Worm (Caenorhabditis elegans) whole organism, late embryonic: ENCODE data around the gene col-148.

Experiments used
- F13H6.1 ChIP-seq: sonication (generic microtip); optimal IDR thresholded peaks from 2 replicates; lab custom pipeline; 2016; ENCODE audit warnings: missing genetic modification characterization, missing compliant biosample characterization
- dve-1 ChIP-seq: sonication (generic microtip); optimal IDR thresholded peaks from 2 replicates; lab custom pipeline; 2017; ENCODE audit warnings: antibody characterized with exemption, mild to moderate bottlenecking, missing genetic modification characterization, missing compliant biosample characterization
- fkh-6 ChIP-seq: sonication (generic microtip); optimal IDR thresholded peaks from 2 replicates; lab custom pipeline; 2016; ENCODE audit warnings: missing genetic modification characterization, missing compliant biosample characterization
- gmeb-2 ChIP-seq: sonication (generic microtip); optimal IDR thresholded peaks from 2 replicates; lab custom pipeline; 2016; ENCODE audit warnings: missing genetic modification characterization, inconsistent platforms, missing compliant biosample characterization
- hlh-30 ChIP-seq: sonication (generic microtip); optimal IDR thresholded peaks from 2 replicates; lab custom pipeline; 2017; ENCODE audit warnings: antibody characterized with exemption, missing genetic modification characterization, missing compliant biosample characterization; ENCODE audit not compliant: insufficient read depth
- nhr-11 ChIP-seq: fragments of 150-350 bp; optimal IDR thresholded peaks from 2 replicates; lab custom pipeline; 2014; ENCODE audit warnings: missing biosample characterization, missing genetic modification characterization
- pha-2 ChIP-seq: sonication (generic microtip); optimal IDR thresholded peaks from 2 replicates; lab custom pipeline; 2017; ENCODE audit warnings: mild to moderate bottlenecking, missing genetic modification characterization, missing compliant biosample characterization
- pqm-1 ChIP-seq: sonication (generic microtip); optimal IDR thresholded peaks from 2 replicates; lab custom pipeline; 2016; ENCODE audit warnings: missing genetic modification characterization, missing compliant biosample characterization
- syd-9 ChIP-seq: sonication (generic microtip); optimal IDR thresholded peaks from 2 replicates; lab custom pipeline; 2016; ENCODE audit warnings: mild to moderate bottlenecking, missing genetic modification characterization, moderate library complexity, missing compliant biosample characterization

- TF ChIP-seq syd-9 (tag; lab: Kevin White, UChicago) (no peak), F13H6.1 (tag; lab: Kevin White, UChicago) (no peak), pha-2 (tag; lab: Kevin White, UChicago) (no peak), gmeb-2 (no peak), dve-1 (no peak), pqm-1 (tag; lab: Kevin White, UChicago) (no peak), hlh-30 (tag; lab: Kevin White, UChicago) (no peak), nhr-11 (tag; lab: Kevin White, UChicago) (no peak), fkh-6 (tag; lab: Kevin White, UChicago) (no peak)
Measured at ce11 chrV:10233330-10233729, 8.2 kb upstream of the col-148 start, which contains the start of gene str-182.
